Fruit fly (Drosophila melanogaster): ENCODE data around the gene CG13287.

The CG13287 gene

DNA sequence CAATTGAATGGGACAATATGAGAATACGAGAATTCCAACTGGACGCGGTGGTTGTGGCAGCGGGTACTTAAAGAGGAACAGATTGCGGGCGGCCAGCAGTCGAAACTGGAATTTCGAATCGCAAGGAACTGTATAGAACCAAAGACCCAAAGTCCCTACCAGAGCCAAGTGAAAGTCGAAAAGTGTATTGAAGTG lies at the start of gene CG13287:
Gene CG13287, plus strand, starts transcription at position 96 of the 195 bp plus-strand sequence.
- TF ChIP-seq Hr4 (GFP tag; optimal IDR thresholded peaks at IDR 0.05) (no peak), Eip78C (GFP tag) (no peak), Blimp-1 (GFP tag; optimal IDR thresholded peaks at IDR 0.05) (no peak), CG3032 (tag; optimal IDR thresholded peaks at IDR 0.05) (no peak), Ets96B (tag; optimal IDR thresholded peaks at IDR 0.05) (no peak), CG10669 (GFP tag; optimal IDR thresholded peaks at IDR 0.05) (no peak), CG1621 (tag; optimal IDR thresholded peaks at IDR 0.05) (no peak), Met (GFP tag; optimal IDR thresholded peaks at IDR 0.05) (no peak), topi (GFP tag; optimal IDR thresholded peaks at IDR 0.05) (no peak), dac (GFP tag; optimal IDR thresholded peaks at IDR 0.05) (no peak), achi (GFP tag; optimal IDR thresholded peaks at IDR 0.05) (no peak), CG10631 (GFP tag; optimal IDR thresholded peaks at IDR 0.05) (no peak), Sox14 (GFP tag; optimal IDR thresholded peaks at IDR 0.05) (no peak), CG7368 (GFP tag; optimal IDR thresholded peaks at IDR 0.05) (no peak), CG6276 (GFP tag; optimal IDR thresholded peaks at IDR 0.05) (no peak)

DNA sequence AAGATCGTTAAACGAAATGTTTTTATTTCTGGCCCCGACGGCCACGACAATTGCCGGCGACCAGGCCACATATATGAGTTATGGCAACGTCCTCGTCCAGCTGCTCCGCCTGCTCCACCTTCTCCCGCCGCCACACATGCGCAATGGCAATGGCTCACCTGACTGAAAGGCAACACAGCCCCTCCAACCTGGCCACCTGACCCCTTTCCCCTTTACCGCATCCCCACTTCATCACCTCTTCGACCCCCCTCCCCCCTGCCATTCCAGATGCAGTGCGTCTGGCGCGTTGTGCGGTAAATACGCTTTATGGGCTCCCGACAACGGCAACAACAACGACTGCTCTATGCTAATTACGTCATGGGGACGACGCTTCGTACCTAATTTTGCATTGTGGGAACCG lies 48.3 kb upstream of the CG13287 start:
- TF ChIP-seq CG6276 (GFP tag; optimal IDR thresholded peaks at IDR 0.05) (no peak), eg (GFP tag; IDR thresholded peaks at IDR 0.05) (peak; percentile 47; the same call in 1 of the 3 replicates)

DNA sequence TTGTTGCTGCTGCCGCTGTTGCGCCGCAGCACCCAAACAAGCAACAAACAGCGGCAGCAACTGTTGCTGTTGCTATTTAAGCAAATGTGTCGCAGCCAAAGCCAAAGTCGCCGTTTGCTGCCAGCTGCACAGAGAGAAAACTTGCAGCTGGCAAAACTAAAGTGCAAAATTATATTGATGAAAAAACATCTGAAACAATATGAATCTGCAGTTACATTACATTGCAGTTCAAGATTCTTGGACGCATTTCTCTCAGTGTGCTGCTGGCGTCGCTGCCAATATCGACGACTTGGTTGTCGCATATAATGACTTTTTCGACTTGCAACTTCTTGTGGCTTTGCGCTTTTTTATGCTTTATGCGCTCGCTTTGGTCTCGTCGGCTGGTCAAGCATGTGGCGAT lies 47.9 kb upstream of the CG13287 start:
- TF ChIP-seq CG6163 (GFP tag; IDR thresholded peaks at IDR 0.05) (peak; percentile 97), CG31627 (GFP tag; optimal IDR thresholded peaks at IDR 0.05) (peak; percentile 71), Lpt (GFP tag; optimal IDR thresholded peaks at IDR 0.05) (peak; percentile 94), Ets96B (tag; optimal IDR thresholded peaks at IDR 0.05) (peak; percentile 77), CG6792 (GFP tag; optimal IDR thresholded peaks at IDR 0.05) (peak; percentile 74), Eip93F (GFP tag; optimal IDR thresholded peaks at IDR 0.05) (no peak), salr (GFP tag; optimal IDR thresholded peaks at IDR 0.05) (peak; percentile 67 to 92), vri (GFP tag; optimal IDR thresholded peaks at IDR 0.05) (peak; percentile 17), dsx (GFP tag; optimal IDR thresholded peaks at IDR 0.05; ENCODE audit: poor library complexity, severe bottlenecking) (peak; percentile 73), ss (GFP tag; optimal IDR thresholded peaks at IDR 0.05) (peak; percentile 48 to 55), fd59A (GFP tag; optimal IDR thresholded peaks at IDR 0.05) (peak; percentile 77), Met (GFP tag; optimal IDR thresholded peaks at IDR 0.05) (peak; percentile 63), fkh (GFP tag; optimal IDR thresholded peaks at IDR 0.05) (no peak), CG3919 (GFP tag; optimal IDR thresholded peaks at IDR 0.05) (peak; percentile 89), Sox102F (GFP tag; optimal IDR thresholded peaks at IDR 0.05) (peak; percentile 34), esn (GFP tag; optimal IDR thresholded peaks at IDR 0.05) (peak; percentile 59), Ets21C (GFP tag; optimal IDR thresholded peaks at IDR 0.05) (peak; percentile 0), topi (GFP tag; optimal IDR thresholded peaks at IDR 0.05) (peak; percentile 62), Hr4 (GFP tag; optimal IDR thresholded peaks at IDR 0.05) (peak; percentile 97), CG6854 (GFP tag; optimal IDR thresholded peaks at IDR 0.05) (no peak), Gug (GFP tag; IDR thresholded peaks at IDR 0.05) (peak; percentile 95), pdm3 (GFP tag; optimal IDR thresholded peaks at IDR 0.05) (peak; percentile 91), CG8632 (GFP tag; optimal IDR thresholded peaks at IDR 0.05) (peak; percentile 43), Hr38 (GFP tag; optimal IDR thresholded peaks at IDR 0.05) (peak; percentile 91), Eip75B (GFP tag; optimal IDR thresholded peaks at IDR 0.05) (peak; percentile 79), Smox (GFP tag; optimal IDR thresholded peaks at IDR 0.05) (peak; percentile 34), CG8119 (GFP tag; IDR thresholded peaks at IDR 0.05) (peak; percentile 97), CG6276 (GFP tag; optimal IDR thresholded peaks at IDR 0.05) (peak; percentile 94), CG9139 (GFP tag; optimal IDR thresholded peaks at IDR 0.05) (no peak), net (GFP tag; optimal IDR thresholded peaks at IDR 0.05) (peak; percentile 88), eg (GFP tag; IDR thresholded peaks at IDR 0.05) (peak; percentile 98), lz (GFP tag; optimal IDR thresholded peaks at IDR 0.05) (peak; percentile 59), OdsH (GFP tag; optimal IDR thresholded peaks at IDR 0.05) (peak; percentile 91), fd85E (GFP tag; optimal IDR thresholded peaks at IDR 0.05) (peak; percentile 27), Eip78C (GFP tag) (peak; percentile 95), Sox14 (GFP tag; optimal IDR thresholded peaks at IDR 0.05) (peak; percentile 89), CG8319 (GFP tag; optimal IDR thresholded peaks at IDR 0.05) (peak; percentile 51), acj6 (GFP tag; optimal IDR thresholded peaks at IDR 0.05) (peak; percentile 85), CG16779 (tag; optimal IDR thresholded peaks at IDR 0.05) (peak; percentile 70), dac (GFP tag; optimal IDR thresholded peaks at IDR 0.05) (peak; percentile 90), CG32006 (GFP tag; optimal IDR thresholded peaks at IDR 0.05) (peak; percentile 96), CG7368 (GFP tag; optimal IDR thresholded peaks at IDR 0.05) (peak; percentile 84)
